Worm (Caenorhabditis elegans) whole organism, L4 larva: ENCODE data around the gene C07A4.3.
"Not testable (repeated sequence)": the region's sequence is repeated elsewhere in the genome, so short reads cannot be mapped to it uniquely, and the experiment has no call there.

Source experiments
- F26F4.8 ChIP-seq: fragments of 200-800 bp; sonication (Bioruptor generic); conservative IDR thresholded peaks from 2 replicates; pipeline ENCODE4 v1.3.6; 2022; ENCODE audit warnings: missing genetic modification characterization, missing compliant biosample characterization
- F49E8.2 ChIP-seq: sonication (generic microtip); optimal IDR thresholded peaks from 2 replicates; lab custom pipeline; 2016; ENCODE audit warnings: missing compliant biosample characterization, mild to moderate bottlenecking, missing genetic modification characterization, borderline replicate concordance
- T20F7.1 ChIP-seq: fragments of 200-800 bp; sonication (Bioruptor generic); optimal IDR thresholded peaks from 2 replicates; lab custom pipeline; 2018; ENCODE audit warnings: mild to moderate bottlenecking, missing genetic modification characterization, missing compliant biosample characterization
- Y5F2A.4 ChIP-seq: fragments of 200-800 bp; sonication (Bioruptor generic); optimal IDR thresholded peaks from 2 replicates; lab custom pipeline; 2018; ENCODE audit warnings: mild to moderate bottlenecking, missing genetic modification characterization, missing compliant biosample characterization
- ZK337.2 ChIP-seq: fragments of 200-800 bp; sonication (Bioruptor generic); IDR thresholded peaks from 2 replicates; pipeline ENCODE4 v1.3.6; 2022; ENCODE audit warnings: missing genetic modification reagents, missing genetic modification characterization, missing compliant biosample characterization
- aha-1 ChIP-seq: fragments of 150-350 bp; peaks from one replicate; lab custom pipeline; 2014; ENCODE audit warnings: missing biosample characterization, missing genetic modification characterization
- ceh-20 ChIP-seq: fragments of 200-800 bp; sonication (Bioruptor generic); IDR thresholded peaks from 2 replicates; pipeline ENCODE4 v1.3.6; 2022; ENCODE audit warnings: missing genetic modification reagents, missing genetic modification characterization, missing compliant biosample characterization
- ceh-44 ChIP-seq: fragments of 200-800 bp; sonication (Bioruptor generic); IDR thresholded peaks from 2 replicates; pipeline ENCODE4 v1.3.6; 2022; ENCODE audit warnings: missing genetic modification reagents, missing genetic modification characterization, missing compliant biosample characterization
- ceh-82 ChIP-seq: sonication (generic microtip); optimal IDR thresholded peaks from 2 replicates; lab custom pipeline; 2017; ENCODE audit warnings: missing biosample characterization, missing genetic modification characterization
- cey-2 ChIP-seq: sonication (generic microtip); optimal IDR thresholded peaks from 3 replicates; lab custom pipeline; 2017; ENCODE audit warnings: missing genetic modification characterization, mild to moderate bottlenecking, missing compliant biosample characterization, antibody characterized with exemption, borderline replicate concordance; ENCODE audit not compliant: insufficient read depth
- daf-16 ChIP-seq, 3 experiments: sonication (generic microtip); optimal IDR thresholded peaks; 2 replicates each; lab custom pipeline; 2016 to 2017; ENCODE audit warnings: missing genetic modification characterization in 3 of 3, missing genetic modification reagents in 3 of 3, mild to moderate bottlenecking in 2 of 3, missing compliant biosample characterization in 2 of 3, missing biosample characterization in 1 of 3, moderate library complexity in 1 of 3
- daf-19 ChIP-seq: fragments of 200-800 bp; sonication (Bioruptor generic); conservative IDR thresholded peaks from 2 replicates; pipeline ENCODE4 v1.3.6; 2022; ENCODE audit warnings: missing genetic modification characterization, missing compliant biosample characterization
- dmd-6 ChIP-seq: fragments of 200-800 bp; sonication (Bioruptor generic); IDR thresholded peaks from 2 replicates; pipeline ENCODE4 v1.3.6; 2022; ENCODE audit warnings: missing genetic modification reagents, missing genetic modification characterization, missing compliant biosample characterization
- dmd-9 ChIP-seq: fragments of 200-800 bp; sonication (Bioruptor generic); IDR thresholded peaks from 2 replicates; pipeline ENCODE4 v1.3.6; 2022; ENCODE audit warnings: missing genetic modification reagents, missing genetic modification characterization, missing compliant biosample characterization
- duxl-1 ChIP-seq: sonication (generic microtip); optimal IDR thresholded peaks from 2 replicates; lab custom pipeline; 2016; ENCODE audit warnings: mild to moderate bottlenecking, missing genetic modification characterization, moderate library complexity, missing compliant biosample characterization; ENCODE audit not compliant: poor library complexity
- egl-27 ChIP-seq: sonication (generic microtip); optimal IDR thresholded peaks from 3 replicates; lab custom pipeline; 2017; ENCODE audit warnings: missing biosample characterization, missing genetic modification reagents, missing genetic modification characterization
- egl-43 ChIP-seq: fragments of 200-800 bp; sonication (Bioruptor generic); IDR thresholded peaks from 2 replicates; pipeline ENCODE4 v1.3.6; 2022; ENCODE audit warnings: missing genetic modification reagents, missing genetic modification characterization, missing compliant biosample characterization
- hlh-30 ChIP-seq: sonication (generic microtip); optimal IDR thresholded peaks from 2 replicates; lab custom pipeline; 2017; ENCODE audit warnings: antibody characterized with exemption, mild to moderate bottlenecking, missing genetic modification characterization, missing compliant biosample characterization; ENCODE audit not compliant: insufficient read depth
- lim-7 ChIP-seq: fragments of 200-800 bp; sonication (Bioruptor generic); IDR thresholded peaks from 2 replicates; pipeline ENCODE4 v1.3.6; 2022; ENCODE audit warnings: missing genetic modification characterization, missing compliant biosample characterization
- lin-1 ChIP-seq: fragments of 200-800 bp; sonication (Bioruptor generic); IDR thresholded peaks from 2 replicates; pipeline ENCODE4 v1.3.6; 2022; ENCODE audit warnings: missing genetic modification reagents, missing genetic modification characterization, missing compliant biosample characterization
- lin-13 ChIP-seq: fragments of 150-350 bp; optimal IDR thresholded peaks from 2 replicates; lab custom pipeline; 2014; ENCODE audit warnings: missing biosample characterization, missing genetic modification reagents, missing genetic modification characterization
- lin-29 ChIP-seq: fragments of 200-800 bp; sonication (Bioruptor generic); IDR thresholded peaks from 2 replicates; pipeline ENCODE4 v1.3.6; 2022; ENCODE audit warnings: missing genetic modification reagents, missing genetic modification characterization, missing compliant biosample characterization
- lir-3 ChIP-seq: sonication (generic microtip); optimal IDR thresholded peaks from 2 replicates; lab custom pipeline; 2016; ENCODE audit warnings: mild to moderate bottlenecking, missing genetic modification characterization, missing compliant biosample characterization
- madf-9 ChIP-seq: fragments of 200-800 bp; sonication (Bioruptor generic); conservative IDR thresholded peaks from 2 replicates; pipeline ENCODE4 v1.3.6; 2022; ENCODE audit warnings: missing genetic modification reagents, missing genetic modification characterization, missing compliant biosample characterization
- mep-1 ChIP-seq: fragments of 150-350 bp; sonication (generic microtip); optimal IDR thresholded peaks from 3 replicates; lab custom pipeline; 2014; ENCODE audit warnings: missing biosample characterization, missing genetic modification characterization
- mes-2 ChIP-seq: sonication (generic microtip); optimal IDR thresholded peaks from 2 replicates; lab custom pipeline; 2016; ENCODE audit warnings: missing genotype, mild to moderate bottlenecking, missing genetic modification characterization, missing compliant biosample characterization; ENCODE audit not compliant: poor library complexity, severe bottlenecking
- nhr-102 ChIP-seq: sonication (generic microtip); optimal IDR thresholded peaks from 2 replicates; lab custom pipeline; 2016; ENCODE audit warnings: mild to moderate bottlenecking, missing genetic modification characterization, moderate library complexity, missing compliant biosample characterization
- nhr-11 ChIP-seq: fragments of 150-350 bp; optimal IDR thresholded peaks from 2 replicates; lab custom pipeline; 2014; ENCODE audit warnings: missing biosample characterization, missing genetic modification characterization
- nhr-28 ChIP-seq: fragments of 150-350 bp; optimal IDR thresholded peaks from 2 replicates; lab custom pipeline; 2014; ENCODE audit warnings: missing biosample characterization, missing genetic modification characterization
- nhr-42 ChIP-seq: fragments of 200-800 bp; sonication (Bioruptor generic); IDR thresholded peaks from 2 replicates; pipeline ENCODE4 v1.3.6; 2022; ENCODE audit warnings: missing genetic modification characterization, missing compliant biosample characterization
- nhr-48 ChIP-seq: sonication (generic microtip); optimal IDR thresholded peaks from 2 replicates; lab custom pipeline; 2016; ENCODE audit warnings: mild to moderate bottlenecking, missing genetic modification characterization, missing compliant biosample characterization
- nhr-6 ChIP-seq: fragments of 150-350 bp; optimal IDR thresholded peaks from 2 replicates; lab custom pipeline; 2014; ENCODE audit warnings: missing biosample characterization, missing genetic modification characterization
- pha-4 ChIP-seq, 2 experiments: fragments of 150-350 bp in 1 of 2; fragments of 200-800 bp in 1 of 2; sonication (Bioruptor generic) in 1 of 2; IDR thresholded peaks in 1 of 2; optimal IDR thresholded peaks in 1 of 2; 2 replicates each; pipeline versions ENCODE4 v1.3.6 to Lab custom; 2014 to 2022; ENCODE audit warnings: missing genetic modification characterization in 2 of 2, missing genetic modification reagents in 2 of 2, missing biosample characterization in 1 of 2, missing compliant biosample characterization in 1 of 2
- rbr-2 ChIP-seq: sonication (generic microtip); optimal IDR thresholded peaks from 2 replicates; lab custom pipeline; 2016; ENCODE audit warnings: missing genotype, missing genetic modification characterization, missing compliant biosample characterization
- sdz-12 ChIP-seq: fragments of 200-800 bp; sonication (Bioruptor generic); optimal IDR thresholded peaks from 2 replicates; lab custom pipeline; 2018; ENCODE audit warnings: mild to moderate bottlenecking, missing genetic modification characterization, missing compliant biosample characterization
- spr-1 ChIP-seq: sonication (generic microtip); optimal IDR thresholded peaks from 2 replicates; lab custom pipeline; 2016; ENCODE audit warnings: mild to moderate bottlenecking, missing genetic modification characterization, missing compliant biosample characterization
- tag-97 ChIP-seq: fragments of 200-800 bp; sonication (Bioruptor generic); IDR thresholded peaks from 2 replicates; pipeline ENCODE4 v1.3.6; 2022; ENCODE audit warnings: missing genetic modification characterization, missing compliant biosample characterization
- unc-62 ChIP-seq, 3 experiments: fragments of 150-350 bp in 1 of 3; sonication (generic microtip); optimal IDR thresholded peaks in 2 of 3; peaks in 1 of 3; 1 replicate in 1 of 3; 2 replicates in 2 of 3; lab custom pipeline; 2014 to 2017; ENCODE audit warnings: missing biosample characterization in 3 of 3, missing genetic modification characterization in 3 of 3, missing genetic modification reagents in 3 of 3, missing genotype in 1 of 3
- vab-7 ChIP-seq: fragments of 200-800 bp; sonication (Bioruptor generic); IDR thresholded peaks from 2 replicates; pipeline ENCODE4 v1.3.6; 2022; ENCODE audit warnings: missing genetic modification reagents, missing genetic modification characterization, missing compliant biosample characterization
- zag-1 ChIP-seq: fragments of 150-350 bp; optimal IDR thresholded peaks from 2 replicates; lab custom pipeline; 2014; ENCODE audit warnings: missing biosample characterization, missing genetic modification characterization
- ztf-7 ChIP-seq: fragments of 150-350 bp; optimal IDR thresholded peaks from 2 replicates; lab custom pipeline; 2014; ENCODE audit warnings: missing biosample characterization, missing genetic modification characterization

Gene C07A4.3

DNA sequence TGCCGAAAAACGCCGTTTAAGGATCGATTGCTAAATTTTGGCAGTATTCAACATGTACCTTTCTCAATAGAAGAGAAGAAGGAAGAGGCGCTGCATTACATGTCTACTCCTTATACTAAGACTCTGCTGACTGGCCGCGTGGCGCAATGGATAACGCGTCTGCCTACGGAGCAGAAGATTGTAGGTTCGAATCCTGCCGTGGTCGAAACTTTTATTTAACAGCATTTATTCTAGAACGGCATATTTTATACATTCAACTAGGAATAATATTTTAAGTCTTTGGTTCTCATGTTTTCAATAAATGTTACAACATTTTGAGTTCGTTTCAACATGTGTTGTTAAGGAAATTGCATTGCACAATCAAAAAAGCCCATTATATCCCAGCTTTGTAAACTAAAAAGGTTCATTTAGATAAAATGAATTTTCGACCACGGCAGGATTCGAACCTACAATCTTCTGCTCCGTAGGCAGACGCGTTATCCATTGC is 42.2 kb upstream of the C07A4.3 start (continued):
- peak; percentile 89 for TF ChIP-seq pha-4 (GFP tag; IDR thresholded peaks at IDR 0.05; lab: Robert Waterston, UW)
- TF ChIP-seq pha-4 (tag; optimal IDR thresholded peaks at IDR 0.05; lab: Kevin White, UChicago): not testable (repeated sequence)
- TF ChIP-seq lin-1 (GFP tag; lab: Robert Waterston, UW): peak; percentile 60; the same call in 1 of the 2 replicates
- TF ChIP-seq mes-2: peak; percentile 77
- peak; percentile 22 for TF ChIP-seq lin-13 (GFP tag; lab: Kevin White, UChicago)
- peak; percentile 45; the same call in 1 of the 2 replicates for TF ChIP-seq ZK337.2 (GFP tag; lab: Robert Waterston, UW)
- peak; percentile 74 for TF ChIP-seq vab-7 (GFP tag; lab: Robert Waterston, UW)
- TF ChIP-seq F26F4.8 (GFP tag; lab: Robert Waterston, UW): peak; percentile 80
- TF ChIP-seq nhr-42 (GFP tag; lab: Robert Waterston, UW): peak; percentile 73; the same call in 1 of the 2 replicates
- peak; percentile 58; the same call in 1 of the 2 replicates for TF ChIP-seq ceh-20 (GFP tag; lab: Robert Waterston, UW)
- TF ChIP-seq lin-29 (GFP tag; lab: Robert Waterston, UW): 0 out of 2 replicates have a peak, but pooled peaks have one; percentile 29
- peak; percentile 60 for TF ChIP-seq duxl-1 (tag; lab: Kevin White, UChicago)
- peak; percentile 32 for TF ChIP-seq sdz-12 (GFP tag; lab: Kevin White, UChicago)
- peak; percentile 67 for TF ChIP-seq rbr-2
- peak; percentile 97 for TF ChIP-seq aha-1
- TF ChIP-seq nhr-48 (tag; lab: Kevin White, UChicago): peak; percentile 54
- TF ChIP-seq madf-9 (GFP tag; lab: Robert Waterston, UW): peak; percentile 37; the same call in 1 of the 2 replicates
- TF ChIP-seq lir-3 (tag; lab: Kevin White, UChicago): peak; percentile 44
- peak; percentile 90 for TF ChIP-seq egl-43
- peak; percentile 80 for TF ChIP-seq mep-1 (tag; lab: Kevin White, UChicago)
- TF ChIP-seq ceh-44 (GFP tag; lab: Robert Waterston, UW): peak; percentile 81; the same call in 1 of the 2 replicates
- peak; percentile 78 for TF ChIP-seq daf-19 (GFP tag; lab: Robert Waterston, UW)
- peak; percentile 61 for TF ChIP-seq hlh-30 (tag; lab: Kevin White, UChicago)
- peak; percentile 45 for TF ChIP-seq Y5F2A.4 (GFP tag; lab: Kevin White, UChicago)
- TF ChIP-seq nhr-102: peak; percentile 63
- TF ChIP-seq, all 104 proteins: peak for 55; not testable (repeated sequence) for 49

DNA sequence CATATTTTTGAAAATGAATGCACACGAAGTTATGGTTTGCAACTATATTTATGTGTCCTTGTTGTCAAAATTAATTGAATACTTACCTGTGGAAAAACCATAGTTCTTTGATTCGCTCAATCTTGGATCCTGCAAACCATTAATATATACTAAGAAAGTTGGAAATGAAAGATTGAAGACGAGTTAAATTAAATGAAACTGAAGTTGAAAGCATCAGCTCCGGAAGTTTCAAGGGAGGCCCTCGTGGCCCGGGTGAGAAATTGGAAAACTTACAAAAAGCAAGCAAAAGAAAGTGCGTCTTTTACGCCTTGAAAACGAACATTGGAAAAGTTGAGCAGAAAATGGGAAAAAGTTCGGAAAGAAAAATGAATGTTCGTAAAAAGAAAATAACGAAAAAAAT is 41.7 kb upstream of the C07A4.3 start, which contains the start of gene unc-58:
Gene unc-58, minus strand, starts transcription at position 101 of the 400 bp plus-strand sequence.
- no peak for TF ChIP-seq lin-29 (GFP tag; lab: Robert Waterston, UW)
- 0 out of 2 replicates have a peak, but pooled peaks have one; percentile 2 for TF ChIP-seq ceh-20 (GFP tag; lab: Robert Waterston, UW)

ce11 chrX:10138494-10138893 is 36.3 kb upstream of the C07A4.3 start, which contains the start of gene moc-1:
moc-1 (minus strand) TSS chrX:10138620.
- TF ChIP-seq daf-19 (GFP tag; lab: Robert Waterston, UW) (no peak), unc-62 (GFP tag; optimal IDR thresholded peaks at IDR 0.05 in 1 of 2; lab: Kevin White, UChicago) (peak in 1 of 2 experiments; percentile 94), unc-62 (tag; optimal IDR thresholded peaks at IDR 0.05; lab: Kevin White, UChicago) (no peak), cey-2 (tag; lab: Kevin White, UChicago) (no peak), egl-27 (tag; lab: Kevin White, UChicago) (no peak), daf-16 (GFP tag; optimal IDR thresholded peaks at IDR 0.05; lab: Kevin White, UChicago) (no peak), daf-16 (tag; optimal IDR thresholded peaks at IDR 0.05; lab: Kevin White, UChicago) (peak; percentile 19)

- no peak for TF ChIP-seq F49E8.2
- TF ChIP-seq ceh-82 (tag; lab: Kevin White, UChicago): no peak
- TF ChIP-seq ztf-7 (tag; lab: Kevin White, UChicago): no peak
- TF ChIP-seq nhr-28 (tag; lab: Kevin White, UChicago): no peak
- TF ChIP-seq lin-13 (GFP tag; lab: Kevin White, UChicago): no peak
- TF ChIP-seq lim-7: no peak
- no peak for TF ChIP-seq egl-43
- TF ChIP-seq T20F7.1 (GFP tag; lab: Kevin White, UChicago): no peak
- TF ChIP-seq nhr-11 (tag; lab: Kevin White, UChicago): no peak
- TF ChIP-seq spr-1: no peak
- TF ChIP-seq nhr-6 (tag; lab: Kevin White, UChicago): no peak
- peak in 1 of 2 experiments; percentile 45 for TF ChIP-seq unc-62 (GFP tag; optimal IDR thresholded peaks at IDR 0.05 in 1 of 2; lab: Kevin White, UChicago)
- no peak for TF ChIP-seq unc-62 (tag; optimal IDR thresholded peaks at IDR 0.05; lab: Kevin White, UChicago)
- no peak for TF ChIP-seq dmd-6 (GFP tag; lab: Robert Waterston, UW)
- peak; percentile 91 for TF ChIP-seq aha-1
- no peak for TF ChIP-seq zag-1 (tag; lab: Kevin White, UChicago)
- TF ChIP-seq dmd-9 (GFP tag; lab: Robert Waterston, UW): no peak
- 0 out of 2 replicates have a peak, but pooled peaks have one; percentile 55 for TF ChIP-seq tag-97
These were observed 33.5 kb upstream of the C07A4.3 start for ce11 chrX:10141264-10141663.
